Worm (Caenorhabditis elegans) whole organism, mixed stage, embryonic: Measurements from ENCODE around the gene F01F1.3.

ENCODE experiments used
- blmp-1 ChIP-seq: fragments of 150-350 bp; optimal IDR thresholded peaks from 2 replicates; lab custom pipeline; 2014; ENCODE audit warnings: missing biosample characterization, missing genetic modification characterization
- ceh-43 ChIP-seq: fragments of 200-800 bp; sonication (Bioruptor generic); optimal IDR thresholded peaks from 2 replicates; lab custom pipeline; 2018; ENCODE audit warnings: mild to moderate bottlenecking, missing genetic modification characterization, moderate library complexity, missing compliant biosample characterization
- ceh-83 ChIP-seq: fragments of 200-800 bp; sonication (Bioruptor generic); optimal IDR thresholded peaks from 2 replicates; lab custom pipeline; 2018; ENCODE audit warnings: mild to moderate bottlenecking, missing genetic modification characterization, missing compliant biosample characterization
- elt-3 ChIP-seq: fragments of 150-350 bp; optimal IDR thresholded peaks from 2 replicates; lab custom pipeline; 2014; ENCODE audit warnings: missing biosample characterization, missing genetic modification characterization
- flh-1 ChIP-seq: fragments of 200-800 bp; sonication (Bioruptor generic); optimal IDR thresholded peaks from 2 replicates; lab custom pipeline; 2018; ENCODE audit warnings: mild to moderate bottlenecking, missing genetic modification characterization, moderate library complexity, missing compliant biosample characterization
- lin-13 ChIP-seq: fragments of 150-350 bp; optimal IDR thresholded peaks from 2 replicates; lab custom pipeline; 2014; ENCODE audit warnings: missing biosample characterization, missing genetic modification characterization
- lsy-2 ChIP-seq: fragments of 150-350 bp; optimal IDR thresholded peaks from 2 replicates; lab custom pipeline; 2014; ENCODE audit warnings: missing biosample characterization, missing genetic modification characterization
- mab-5 ChIP-seq: fragments of 150-350 bp; optimal IDR thresholded peaks from 2 replicates; lab custom pipeline; 2014; ENCODE audit warnings: missing biosample characterization, missing genetic modification characterization
- nhr-12 ChIP-seq: fragments of 150-350 bp; optimal IDR thresholded peaks from 2 replicates; lab custom pipeline; 2014; ENCODE audit warnings: missing biosample characterization, missing genetic modification characterization
- nhr-76 ChIP-seq: sonication (generic microtip); optimal IDR thresholded peaks from 2 replicates; lab custom pipeline; 2017; ENCODE audit warnings: missing biosample characterization, missing genetic modification characterization
- unc-39 ChIP-seq: fragments of 150-350 bp; optimal IDR thresholded peaks from 2 replicates; lab custom pipeline; 2014; ENCODE audit warnings: missing biosample characterization, missing genetic modification characterization
- ztf-11 ChIP-seq: fragments of 150-350 bp; optimal IDR thresholded peaks from 2 replicates; lab custom pipeline; 2014; ENCODE audit warnings: missing biosample characterization, missing genetic modification characterization

- no peak for TF ChIP-seq lin-13 (tag; lab: Kevin White, UChicago)
- TF ChIP-seq flh-1, result no peak
- no peak for TF ChIP-seq unc-39 (tag; lab: Kevin White, UChicago)
- no peak for TF ChIP-seq elt-3 (tag; lab: Kevin White, UChicago)
- TF ChIP-seq nhr-12 (tag; lab: Kevin White, UChicago), result no peak
- no peak for TF ChIP-seq nhr-76 (tag; lab: Kevin White, UChicago)
- no peak for TF ChIP-seq ceh-43 (GFP tag; lab: Kevin White, UChicago)
- TF ChIP-seq ztf-11 (tag; lab: Kevin White, UChicago), result no peak
- TF ChIP-seq ceh-83, result no peak
- TF ChIP-seq mab-5 (tag; lab: Kevin White, UChicago), result no peak
- no peak for TF ChIP-seq blmp-1
- TF ChIP-seq lsy-2 (tag; lab: Kevin White, UChicago), result no peak
These were observed 35.0 kb downstream of the F01F1.3 start, which contains the start of gene erd-2.2 for ce11 chrIII:5906749-5907148.
